Fruit fly (Drosophila melanogaster) whole organism, embryonic: ENCODE data around the gene Fur2.
A peak's percentile ranks its signal among the peaks of the same experiment; 100 is the strongest.

Experiments used
- Adf1 ChIP-seq: fragments of 200-800 bp; sonication (Bioruptor generic); IDR thresholded peaks from 2 replicates; pipeline ENCODE4 v1.3.6; 2022; ENCODE audit warnings: missing biosample characterization, missing genetic modification characterization
- Atf3 ChIP-seq: fragments of 200-800 bp; sonication (Bioruptor generic); optimal IDR thresholded peaks from 3 replicates; lab custom pipeline; 2016; ENCODE audit warnings: missing biosample characterization, missing genetic modification characterization
- CG11504 ChIP-seq: fragments of 200-800 bp; sonication (Bioruptor generic); optimal IDR thresholded peaks from 3 replicates; lab custom pipeline; 2019; ENCODE audit warnings: missing biosample characterization, mild to moderate bottlenecking, missing genetic modification characterization, moderate library complexity
- CG11695 ChIP-seq: fragments of 200-800 bp; sonication (Bioruptor generic); IDR thresholded peaks from 3 replicates; pipeline ENCODE4 v1.3.6; 2022; ENCODE audit warnings: missing biosample characterization, missing genetic modification characterization
- CG11696 ChIP-seq: fragments of 200-800 bp; sonication (Bioruptor generic); IDR thresholded peaks from 2 replicates; pipeline ENCODE4 v1.3.6; 2022; ENCODE audit warnings: missing biosample characterization, missing genetic modification characterization
- CG12155 ChIP-seq: fragments of 200-800 bp; sonication (Bioruptor generic); optimal IDR thresholded peaks from 3 replicates; lab custom pipeline; 2016; ENCODE audit warnings: missing biosample characterization, missing genetic modification characterization
- CG12219 ChIP-seq: fragments of 200-800 bp; sonication (Bioruptor generic); optimal IDR thresholded peaks from 3 replicates; lab custom pipeline; 2018; ENCODE audit warnings: missing biosample characterization, mild to moderate bottlenecking, missing genetic modification characterization
- CG13424 ChIP-seq: fragments of 200-800 bp; sonication (Bioruptor generic); optimal IDR thresholded peaks from 2 replicates; lab custom pipeline; 2019; ENCODE audit warnings: missing biosample characterization, mild to moderate bottlenecking, missing genetic modification characterization, moderate library complexity
- CG13894 ChIP-seq: fragments of 200-800 bp; sonication (Bioruptor generic); optimal IDR thresholded peaks from 3 replicates; lab custom pipeline; 2018; ENCODE audit warnings: missing biosample characterization, mild to moderate bottlenecking, missing genetic modification characterization, moderate library complexity
- CG17328 ChIP-seq: fragments of 200-800 bp; sonication (Bioruptor generic); IDR thresholded peaks from 2 replicates; pipeline ENCODE4 v1.3.6; 2022; ENCODE audit warnings: missing biosample characterization, missing genetic modification characterization
- CG2199 ChIP-seq: fragments of 200-800 bp; sonication (Bioruptor generic); IDR thresholded peaks from 3 replicates; pipeline ENCODE4 v1.3.6; 2022; ENCODE audit warnings: missing biosample characterization, missing genetic modification characterization
- CG2712 ChIP-seq: fragments of 200-800 bp; optimal IDR thresholded peaks from 3 replicates; lab custom pipeline; 2019; ENCODE audit warnings: missing biosample characterization, mild to moderate bottlenecking, missing genetic modification characterization, moderate library complexity
- CG30020 ChIP-seq: fragments of 200-800 bp; optimal IDR thresholded peaks from 2 replicates; lab custom pipeline; 2019; ENCODE audit warnings: missing biosample characterization, mild to moderate bottlenecking, missing genetic modification characterization, moderate library complexity
- CG32767 ChIP-seq: fragments of 200-800 bp; sonication (Bioruptor generic); IDR thresholded peaks from 2 replicates; pipeline ENCODE4 v1.3.6; 2022; ENCODE audit warnings: missing biosample characterization, missing genetic modification characterization
- CG4404 ChIP-seq: fragments of 200-800 bp; sonication (Bioruptor generic); IDR thresholded peaks from 2 replicates; pipeline ENCODE4 v1.3.6; 2022; ENCODE audit warnings: missing biosample characterization, missing genetic modification characterization
- CG4617 ChIP-seq: fragments of 200-800 bp; sonication (Bioruptor generic); optimal IDR thresholded peaks from 3 replicates; lab custom pipeline; 2016; ENCODE audit warnings: missing biosample characterization, missing genetic modification characterization, borderline replicate concordance
- CG4707 ChIP-seq: fragments of 200-800 bp; sonication (Bioruptor generic); optimal IDR thresholded peaks from 2 replicates; lab custom pipeline; 2018; ENCODE audit warnings: missing biosample characterization, mild to moderate bottlenecking, missing genetic modification characterization, moderate library complexity
- CG4854 ChIP-seq: fragments of 200-800 bp; sonication (Bioruptor generic); optimal IDR thresholded peaks from 2 replicates; lab custom pipeline; 2016; ENCODE audit warnings: missing biosample characterization, missing genetic modification characterization, inconsistent platforms
- CG6175 ChIP-seq: fragments of 200-800 bp; sonication (Bioruptor generic); IDR thresholded peaks from 3 replicates; pipeline ENCODE4 v1.3.6; 2022; ENCODE audit warnings: missing biosample characterization, missing genetic modification characterization
- CG9437 ChIP-seq: fragments of 200-800 bp; sonication (Bioruptor generic); optimal IDR thresholded peaks from 2 replicates; lab custom pipeline; 2018; ENCODE audit warnings: missing biosample characterization, mild to moderate bottlenecking, missing genetic modification characterization
- Camta ChIP-seq: fragments of 200-800 bp; sonication (Bioruptor generic); optimal IDR thresholded peaks from 2 replicates; lab custom pipeline; 2016; ENCODE audit warnings: missing biosample characterization, missing genetic modification characterization
- CkIIα-i1 ChIP-seq: fragments of 200-800 bp; sonication (Bioruptor generic); IDR thresholded peaks from 2 replicates; pipeline ENCODE4 v1.3.6; 2022; ENCODE audit warnings: missing biosample characterization, missing genetic modification characterization
- Dad ChIP-seq: fragments of 200-800 bp; sonication (Bioruptor generic); optimal IDR thresholded peaks from 3 replicates; lab custom pipeline; 2016; ENCODE audit warnings: missing biosample characterization, missing genetic modification characterization
- Drgx ChIP-seq: fragments of 200-800 bp; sonication (Bioruptor generic); IDR thresholded peaks from 2 replicates; pipeline ENCODE4 v1.3.6; 2022; ENCODE audit warnings: missing biosample characterization, missing genetic modification characterization
- Elba2 ChIP-seq: fragments of 200-800 bp; sonication (Bioruptor generic); optimal IDR thresholded peaks from 3 replicates; lab custom pipeline; 2016; ENCODE audit warnings: missing biosample characterization, missing genetic modification characterization
- H15 ChIP-seq: fragments of 200-800 bp; sonication (Bioruptor generic); IDR thresholded peaks from 3 replicates; pipeline ENCODE4 v1.3.6; 2022; ENCODE audit warnings: missing biosample characterization, missing genetic modification characterization
- Hey ChIP-seq: fragments of 200-800 bp; sonication (Bioruptor generic); optimal IDR thresholded peaks from 3 replicates; lab custom pipeline; 2018; ENCODE audit warnings: missing biosample characterization, mild to moderate bottlenecking, missing genetic modification characterization
- Hr39 ChIP-seq: fragments of >200 bp; optimal IDR thresholded peaks from 2 replicates; lab custom pipeline; 2017
- Jarid2 ChIP-seq: fragments of 200-800 bp; sonication (Bioruptor generic); optimal IDR thresholded peaks from 3 replicates; lab custom pipeline; 2017; ENCODE audit warnings: mild to moderate bottlenecking, missing biosample characterization, missing genetic modification reagents, missing genetic modification characterization
- Med ChIP-seq: fragments of 200-800 bp; sonication (Bioruptor generic); peaks from one replicate; lab custom pipeline; 2016; ENCODE audit warnings: missing biosample characterization, missing genetic modification characterization, mild to moderate bottlenecking, inconsistent platforms, moderate library complexity
- NFAT ChIP-seq: fragments of 200-800 bp; sonication (Bioruptor generic); IDR thresholded peaks from 2 replicates; pipeline ENCODE4 v1.3.6; 2022; ENCODE audit warnings: missing biosample characterization, missing genetic modification characterization
- NK7.1 ChIP-seq: fragments of 200-800 bp; sonication (Bioruptor generic); optimal IDR thresholded peaks from 3 replicates; lab custom pipeline; 2016; ENCODE audit warnings: missing biosample characterization, missing genetic modification characterization
- Rfx ChIP-seq: fragments of 200-800 bp; sonication (Bioruptor generic); IDR thresholded peaks from 2 replicates; pipeline ENCODE4 v1.3.6; 2022; ENCODE audit warnings: missing biosample characterization, missing genetic modification characterization
- Rx ChIP-seq: fragments of 200-800 bp; sonication (Bioruptor generic); IDR thresholded peaks from 2 replicates; pipeline ENCODE4 v1.3.6; 2022; ENCODE audit warnings: missing biosample characterization, missing genetic modification characterization
- Stat92E ChIP-seq, 3 experiments: fragments of >200 bp in 2 of 3; fragments of 200-800 bp in 1 of 3; sonication (Bioruptor generic) in 1 of 3; optimal IDR thresholded peaks; 2 replicates each; lab custom pipeline; 2017 to 2019; ENCODE audit warnings: missing biosample characterization in 3 of 3, missing genetic modification characterization in 3 of 3, mild to moderate bottlenecking in 1 of 3, moderate library complexity in 1 of 3
- ato ChIP-seq: fragments of 200-800 bp; sonication (Bioruptor generic); IDR thresholded peaks from 2 replicates; pipeline ENCODE4 v1.3.6; 2022; ENCODE audit warnings: missing biosample characterization, missing genetic modification characterization; ENCODE audit not compliant: partially characterized antibody
- bigmax ChIP-seq: fragments of 200-800 bp; sonication (Bioruptor generic); optimal IDR thresholded peaks from 2 replicates; lab custom pipeline; 2018; ENCODE audit warnings: missing biosample characterization, mild to moderate bottlenecking, missing genetic modification characterization
- caup ChIP-seq: fragments of 200-800 bp; sonication (Bioruptor generic); optimal IDR thresholded peaks from 3 replicates; lab custom pipeline; 2017; ENCODE audit warnings: missing biosample characterization, mild to moderate bottlenecking, missing genetic modification characterization, moderate library complexity; ENCODE audit not compliant: severe bottlenecking
- chinmo ChIP-seq: fragments of 200-800 bp; sonication (Bioruptor generic); IDR thresholded peaks from 4 replicates; pipeline ENCODE4 v1.3.6; 2022; ENCODE audit warnings: missing biosample characterization, missing genetic modification characterization; ENCODE audit not compliant: partially characterized antibody
- gcm ChIP-seq: fragments of 200-800 bp; sonication (Bioruptor generic); optimal IDR thresholded peaks from 2 replicates; lab custom pipeline; 2019; ENCODE audit warnings: missing biosample characterization, mild to moderate bottlenecking, missing genetic modification characterization, moderate library complexity
- gsb-n ChIP-seq: fragments of 200-800 bp; sonication (Bioruptor generic); optimal IDR thresholded peaks from 3 replicates; lab custom pipeline; 2018; ENCODE audit warnings: missing biosample characterization, mild to moderate bottlenecking, missing genetic modification characterization
- h ChIP-seq: fragments of >200 bp; optimal IDR thresholded peaks from 2 replicates; lab custom pipeline; 2017
- insv ChIP-seq, 2 experiments: fragments of 200-800 bp; sonication (Bioruptor generic); optimal IDR thresholded peaks; 3 replicates each; lab custom pipeline; 2016 to 2018; ENCODE audit warnings: missing biosample characterization in 2 of 2, missing genetic modification characterization in 2 of 2
- nom ChIP-seq: fragments of 200-800 bp; sonication (Bioruptor generic); optimal IDR thresholded peaks from 2 replicates; lab custom pipeline; 2017; ENCODE audit warnings: missing biosample characterization, missing genetic modification characterization, mild to moderate bottlenecking, moderate library complexity, missing genetic modification reagents
- psq ChIP-seq: fragments of 200-800 bp; sonication (Bioruptor generic); optimal IDR thresholded peaks from 2 replicates; lab custom pipeline; 2017; ENCODE audit warnings: missing biosample characterization, missing genetic modification characterization
- pum ChIP-seq: fragments of 200-800 bp; sonication (Bioruptor generic); optimal IDR thresholded peaks from 2 replicates; lab custom pipeline; 2016; ENCODE audit warnings: missing biosample characterization, missing genetic modification characterization
- row ChIP-seq: fragments of 200-800 bp; sonication (Bioruptor generic); IDR thresholded peaks from 3 replicates; pipeline ENCODE4 v1.3.6; 2022; ENCODE audit warnings: missing biosample characterization, missing genetic modification characterization
- sc ChIP-seq, 3 experiments: fragments of >200 bp in 2 of 3; fragments of 200-800 bp in 1 of 3; sonication (Bioruptor generic) in 1 of 3; optimal IDR thresholded peaks; 2 replicates in 2 of 3; 3 replicates in 1 of 3; lab custom pipeline; 2017; ENCODE audit warnings: mild to moderate bottlenecking in 1 of 3, missing biosample characterization in 1 of 3, missing genetic modification characterization in 1 of 3, missing genetic modification reagents in 1 of 3
- stwl ChIP-seq: fragments of 200-800 bp; sonication (Bioruptor generic); optimal IDR thresholded peaks from 3 replicates; lab custom pipeline; 2018; ENCODE audit warnings: missing biosample characterization, mild to moderate bottlenecking, missing genetic modification characterization, moderate library complexity
- unpg ChIP-seq: fragments of 200-800 bp; sonication (Bioruptor generic); optimal IDR thresholded peaks from 3 replicates; lab custom pipeline; 2018; ENCODE audit warnings: missing biosample characterization, mild to moderate bottlenecking, missing genetic modification characterization, moderate library complexity
- vvl ChIP-seq: fragments of 200-800 bp; sonication (Bioruptor generic); IDR thresholded peaks from 2 replicates; pipeline ENCODE4 v1.3.6; 2022; ENCODE audit warnings: missing biosample characterization, missing genetic modification characterization
- zen ChIP-seq: fragments of 200-800 bp; sonication (Bioruptor generic); optimal IDR thresholded peaks from 3 replicates; lab custom pipeline; 2018; ENCODE audit warnings: missing biosample characterization, mild to moderate bottlenecking, missing genetic modification characterization, moderate library complexity

Gene Fur2

DNA sequence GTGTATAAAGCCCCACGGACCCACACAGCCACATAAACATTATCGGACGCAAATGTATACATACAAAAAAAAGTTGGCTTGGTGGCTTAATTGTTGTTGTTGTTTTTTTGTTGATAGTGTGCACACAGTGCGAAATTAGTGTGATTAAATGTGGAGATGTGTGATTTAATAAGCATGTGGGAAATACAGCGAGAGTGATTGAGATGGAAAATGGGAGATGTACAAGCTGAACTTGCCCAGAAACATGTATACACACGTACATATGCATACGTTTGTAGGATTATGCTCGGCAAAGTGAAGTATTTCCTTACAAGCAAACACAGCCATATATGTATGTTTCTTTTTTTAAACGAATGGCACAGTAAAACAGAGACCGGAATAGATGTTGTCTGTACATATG lies 655 bp downstream of the Fur2 start:
- TF ChIP-seq Camta (GFP tag; lab: Kevin White, UChicago) (no peak), CG13424 (tag; lab: Kevin White, UChicago) (no peak), ato (GFP tag; lab: Robert Waterston, UW) (no peak), CG30020 (peak; percentile 41), bigmax (GFP tag; lab: Kevin White, UChicago) (no peak), CG17328 (GFP tag; lab: Robert Waterston, UW) (no peak), zen (no peak), Hey (no peak), stwl (tag; lab: Kevin White, UChicago) (no peak), Rfx (GFP tag; lab: Robert Waterston, UW) (no peak), row (GFP tag; lab: Robert Waterston, UW) (0 out of 3 replicates have a peak, but pooled peaks have one; percentile 12), CG4617 (no peak), H15 (GFP tag; lab: Robert Waterston, UW) (no peak), Dad (GFP tag; lab: Kevin White, UChicago) (no peak), CG4854 (GFP tag; lab: Kevin White, UChicago) (no peak), CG13894 (tag; lab: Kevin White, UChicago) (no peak), chinmo (GFP tag; lab: Robert Waterston, UW) (0 out of 4 replicates have a peak, but pooled peaks have one; percentile 33), CG32767 (GFP tag; lab: Robert Waterston, UW) (0 out of 2 replicates have a peak, but pooled peaks have one; percentile 27), Stat92E (GFP tag; optimal IDR thresholded peaks at IDR 0.05; lab: Kevin White, UChicago) (no peak), CkIIα-i1 (GFP tag; lab: Robert Waterston, UW) (no peak), CG6175 (GFP tag; lab: Robert Waterston, UW) (no peak), gsb-n (tag; lab: Kevin White, UChicago) (no peak), pum (GFP tag; lab: Kevin White, UChicago) (no peak), NFAT (GFP tag; lab: Robert Waterston, UW) (no peak), CG2199 (peak; percentile 78; the same call in 1 of the 3 replicates), CG4404 (GFP tag; lab: Robert Waterston, UW) (no peak), Rx (no peak), CG11695 (no peak), CG4707 (GFP tag; lab: Kevin White, UChicago) (no peak), sc (optimal IDR thresholded peaks at IDR 0.05; lab: Kevin White, UChicago) (no peak), sc (GFP tag; optimal IDR thresholded peaks at IDR 0.05; lab: Kevin White, UChicago) (no peak), Drgx (peak; percentile 67), Adf1 (GFP tag; lab: Robert Waterston, UW) (no peak), Med (GFP tag; lab: Kevin White, UChicago) (peak; percentile 67), psq (GFP tag; lab: Kevin White, UChicago) (no peak), h (lab: Kevin White, UChicago) (no peak), nom (GFP tag; lab: Kevin White, UChicago) (peak; percentile 52)

DNA sequence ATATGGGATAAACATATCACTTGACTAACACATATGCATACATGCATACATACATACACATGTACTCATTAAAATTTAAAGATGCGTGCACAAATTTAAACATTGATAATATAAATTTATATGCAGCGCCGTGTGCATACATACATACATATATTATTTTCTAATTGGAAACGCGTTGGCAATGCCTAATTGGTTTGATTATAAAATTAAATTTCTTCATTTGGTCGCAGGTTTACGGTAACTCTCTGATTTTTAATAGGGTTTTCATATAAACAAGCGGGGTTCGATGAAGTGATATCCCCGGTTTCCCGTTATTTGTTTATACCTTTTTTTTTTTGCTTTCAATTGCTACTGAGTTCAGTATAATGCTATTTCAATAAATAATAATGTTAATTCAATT lies 1.2 kb downstream of the Fur2 start:
- TF ChIP-seq NK7.1 (GFP tag; lab: Kevin White, UChicago) = no peak
- no peak for TF ChIP-seq CG9437
- no peak for TF ChIP-seq CG17328 (GFP tag; lab: Robert Waterston, UW)
- peak in 1 of 2 experiments; percentile 40 for TF ChIP-seq insv (GFP tag; optimal IDR thresholded peaks at IDR 0.05; lab: Kevin White, UChicago)
- peak; percentile 53 for TF ChIP-seq Elba2 (GFP tag; lab: Kevin White, UChicago)
- TF ChIP-seq Jarid2 (GFP tag; lab: Kevin White, UChicago) = no peak
- no peak for TF ChIP-seq Atf3 (GFP tag; lab: Kevin White, UChicago)
- no peak for TF ChIP-seq CG12219
- no peak for TF ChIP-seq Hr39
- TF ChIP-seq CG12155 (GFP tag; lab: Kevin White, UChicago) = no peak
- no peak for TF ChIP-seq caup (GFP tag; lab: Kevin White, UChicago)
- no peak for TF ChIP-seq CG11504 (tag; lab: Kevin White, UChicago)
- TF ChIP-seq CG11696 = no peak
- no peak for TF ChIP-seq CG2712 (tag; lab: Kevin White, UChicago)
- no peak for TF ChIP-seq unpg (GFP tag; lab: Kevin White, UChicago)
- peak; percentile 39; the same call in 1 of the 2 replicates for TF ChIP-seq vvl (GFP tag; lab: Robert Waterston, UW)
- TF ChIP-seq gcm = no peak
